Fruit fly (Drosophila melanogaster) whole organism, embryonic: ENCODE data around the gene CAH1.
A peak's percentile ranks its signal among the peaks of the same experiment; 100 is the strongest.

Experiments used
- Aef1 ChIP-seq: fragments of 200-800 bp; sonication (Bioruptor generic); IDR thresholded peaks from 3 replicates; pipeline ENCODE4 v1.3.6; 2022; ENCODE audit warnings: missing biosample characterization, missing genetic modification characterization
- Asciz ChIP-seq: fragments of 200-800 bp; sonication (Bioruptor generic); optimal IDR thresholded peaks from 2 replicates; lab custom pipeline; 2017; ENCODE audit warnings: missing biosample characterization, mild to moderate bottlenecking, missing genetic modification characterization, missing genetic modification reagents
- CG10147 ChIP-seq: fragments of 200-800 bp; sonication (Bioruptor generic); optimal IDR thresholded peaks from 2 replicates; lab custom pipeline; 2019; ENCODE audit warnings: missing biosample characterization, mild to moderate bottlenecking, missing genetic modification characterization, moderate library complexity
- CG1024 ChIP-seq: fragments of 200-800 bp; sonication (Bioruptor generic); IDR thresholded peaks from 2 replicates; pipeline ENCODE4 v1.3.6; 2022; ENCODE audit warnings: missing biosample characterization, missing genetic modification characterization
- CG11093 ChIP-seq: fragments of 200-800 bp; sonication (Bioruptor generic); IDR thresholded peaks from 3 replicates; pipeline ENCODE4 v1.3.6; 2022; ENCODE audit warnings: missing biosample characterization, missing genetic modification characterization
- CG11695 ChIP-seq: fragments of 200-800 bp; sonication (Bioruptor generic); IDR thresholded peaks from 3 replicates; pipeline ENCODE4 v1.3.6; 2022; ENCODE audit warnings: missing biosample characterization, missing genetic modification characterization
- CG11696 ChIP-seq: fragments of 200-800 bp; sonication (Bioruptor generic); IDR thresholded peaks from 2 replicates; pipeline ENCODE4 v1.3.6; 2022; ENCODE audit warnings: missing biosample characterization, missing genetic modification characterization
- CG1233 ChIP-seq: fragments of 200-800 bp; sonication (Bioruptor generic); optimal IDR thresholded peaks from 4 replicates; lab custom pipeline; 2018; ENCODE audit warnings: missing biosample characterization, mild to moderate bottlenecking, missing genetic modification characterization
- CG1603 ChIP-seq: fragments of 200-800 bp; sonication (Bioruptor generic); optimal IDR thresholded peaks from 2 replicates; lab custom pipeline; 2019; ENCODE audit warnings: missing biosample characterization, mild to moderate bottlenecking, missing genetic modification characterization, moderate library complexity
- CG17186 ChIP-seq: fragments of 200-800 bp; sonication (Bioruptor generic); optimal IDR thresholded peaks from 3 replicates; lab custom pipeline; 2017; ENCODE audit warnings: missing biosample characterization, missing genetic modification reagents, missing genetic modification characterization
- CG1792 ChIP-seq: fragments of 200-800 bp; sonication (Bioruptor generic); optimal IDR thresholded peaks from 2 replicates; lab custom pipeline; 2016; ENCODE audit warnings: missing biosample characterization, missing genetic modification characterization
- CG1832 ChIP-seq: fragments of 200-800 bp; sonication (Bioruptor generic); optimal IDR thresholded peaks from 2 replicates; lab custom pipeline; 2017; ENCODE audit warnings: missing biosample characterization, mild to moderate bottlenecking, missing genetic modification characterization, inconsistent platforms
- CG18619 ChIP-seq: fragments of 200-800 bp; sonication (Bioruptor generic); optimal IDR thresholded peaks from 3 replicates; lab custom pipeline; 2017; ENCODE audit warnings: missing biosample characterization, mild to moderate bottlenecking, missing genetic modification characterization
- CG18764 ChIP-seq: fragments of 200-800 bp; sonication (Bioruptor generic); optimal IDR thresholded peaks from 3 replicates; lab custom pipeline; 2016; ENCODE audit warnings: missing biosample characterization, missing genetic modification characterization
- CG30020 ChIP-seq: fragments of 200-800 bp; optimal IDR thresholded peaks from 2 replicates; lab custom pipeline; 2019; ENCODE audit warnings: missing biosample characterization, mild to moderate bottlenecking, missing genetic modification characterization, moderate library complexity
- CG34224 ChIP-seq: fragments of 200-800 bp; sonication (Bioruptor generic); IDR thresholded peaks from 3 replicates; pipeline ENCODE4 v1.3.6; 2022; ENCODE audit warnings: missing biosample characterization, missing genetic modification characterization; ENCODE audit not compliant: partially characterized antibody
- CG3847 ChIP-seq: fragments of 200-800 bp; sonication (Bioruptor generic); IDR thresholded peaks from 2 replicates; pipeline ENCODE4 v1.3.6; 2022; ENCODE audit warnings: missing biosample characterization, missing genetic modification characterization
- CG4328 ChIP-seq: fragments of 200-800 bp; sonication (Bioruptor generic); optimal IDR thresholded peaks from 3 replicates; lab custom pipeline; 2017; ENCODE audit warnings: missing biosample characterization, missing genetic modification reagents, missing genetic modification characterization
- CG6175 ChIP-seq: fragments of 200-800 bp; sonication (Bioruptor generic); IDR thresholded peaks from 3 replicates; pipeline ENCODE4 v1.3.6; 2022; ENCODE audit warnings: missing biosample characterization, missing genetic modification characterization
- CG6791 ChIP-seq: fragments of 200-800 bp; sonication (Bioruptor generic); IDR thresholded peaks from 3 replicates; pipeline ENCODE4 v1.3.6; 2022; ENCODE audit warnings: missing biosample characterization, missing genetic modification characterization; ENCODE audit not compliant: partially characterized antibody
- CkIIα-i1 ChIP-seq: fragments of 200-800 bp; sonication (Bioruptor generic); IDR thresholded peaks from 2 replicates; pipeline ENCODE4 v1.3.6; 2022; ENCODE audit warnings: missing biosample characterization, missing genetic modification characterization
- Dek ChIP-seq: fragments of 200-800 bp; sonication (Bioruptor generic); optimal IDR thresholded peaks from 3 replicates; lab custom pipeline; 2019; ENCODE audit warnings: missing biosample characterization, mild to moderate bottlenecking, missing genetic modification characterization, moderate library complexity
- Dfd ChIP-seq, 2 experiments: fragments of >200 bp; optimal IDR thresholded peaks; 2 replicates each; lab custom pipeline; 2017; ENCODE audit warnings: missing biosample characterization in 2 of 2, missing genetic modification characterization in 2 of 2
- Fer1 ChIP-seq: fragments of 200-800 bp; sonication (Bioruptor generic); optimal IDR thresholded peaks from 2 replicates; lab custom pipeline; 2017; ENCODE audit warnings: missing biosample characterization, mild to moderate bottlenecking, missing genetic modification characterization
- HmgD ChIP-seq: fragments of 200-800 bp; sonication (Bioruptor generic); optimal IDR thresholded peaks from 3 replicates; lab custom pipeline; 2016; ENCODE audit warnings: missing biosample characterization, missing genetic modification characterization
- Hr3 ChIP-seq: fragments of 200-800 bp; sonication (Bioruptor generic); optimal IDR thresholded peaks from 3 replicates; lab custom pipeline; 2016; ENCODE audit warnings: missing biosample characterization, missing genetic modification characterization
- MBD-R2 ChIP-seq: fragments of 200-800 bp; sonication (Bioruptor generic); IDR thresholded peaks from 2 replicates; pipeline ENCODE4 v1.3.6; 2022; ENCODE audit warnings: missing biosample characterization, missing genetic modification characterization
- Med ChIP-seq: fragments of 200-800 bp; sonication (Bioruptor generic); peaks from one replicate; lab custom pipeline; 2016; ENCODE audit warnings: missing biosample characterization, missing genetic modification characterization, mild to moderate bottlenecking, inconsistent platforms, moderate library complexity
- Mes4 ChIP-seq: fragments of 200-800 bp; sonication (Bioruptor generic); optimal IDR thresholded peaks from 2 replicates; lab custom pipeline; 2016; ENCODE audit warnings: missing biosample characterization, missing genetic modification characterization
- Nf-YA ChIP-seq: fragments of 200-800 bp; sonication (Bioruptor generic); IDR thresholded peaks from 2 replicates; pipeline ENCODE4 v1.3.6; 2022; ENCODE audit warnings: missing biosample characterization, missing genetic modification characterization
- Usf ChIP-seq: fragments of 200-800 bp; sonication (Bioruptor generic); optimal IDR thresholded peaks from 2 replicates; lab custom pipeline; 2017; ENCODE audit warnings: missing genotype, missing biosample characterization, missing genetic modification characterization
- dmrt11E ChIP-seq: fragments of 200-800 bp; sonication (Bioruptor generic); optimal IDR thresholded peaks from 3 replicates; lab custom pipeline; 2018; ENCODE audit warnings: missing biosample characterization, mild to moderate bottlenecking, missing genetic modification characterization, moderate library complexity
- gcm2 ChIP-seq: fragments of 200-800 bp; sonication (Bioruptor generic); optimal IDR thresholded peaks from 2 replicates; lab custom pipeline; 2016; ENCODE audit warnings: missing biosample characterization, missing genetic modification characterization
- grau ChIP-seq: fragments of 200-800 bp; optimal IDR thresholded peaks from 3 replicates; lab custom pipeline; 2019; ENCODE audit warnings: missing biosample characterization, mild to moderate bottlenecking, missing genetic modification characterization, moderate library complexity
- ham ChIP-seq: fragments of 200-800 bp; sonication (Bioruptor generic); IDR thresholded peaks from 2 replicates; pipeline ENCODE4 v1.3.6; 2022; ENCODE audit warnings: missing biosample characterization, missing genetic modification characterization
- kah ChIP-seq: fragments of 200-800 bp; sonication (Bioruptor generic); optimal IDR thresholded peaks from 2 replicates; lab custom pipeline; 2018; ENCODE audit warnings: missing biosample characterization, mild to moderate bottlenecking, missing genetic modification characterization
- lmd ChIP-seq: fragments of 200-800 bp; sonication (Bioruptor generic); IDR thresholded peaks from 2 replicates; pipeline ENCODE4 v1.3.6; 2022; ENCODE audit warnings: missing biosample characterization, missing genetic modification characterization
- lola ChIP-seq, 3 experiments: fragments of >200 bp in 2 of 3; fragments of 200-800 bp in 1 of 3; sonication (Bioruptor generic) in 1 of 3; optimal IDR thresholded peaks; 2 replicates each; lab custom pipeline; 2017 to 2019; ENCODE audit warnings: missing biosample characterization in 3 of 3, missing genetic modification characterization in 3 of 3, mild to moderate bottlenecking in 1 of 3, moderate library complexity in 1 of 3
- pita ChIP-seq: fragments of 200-800 bp; sonication (Bioruptor generic); optimal IDR thresholded peaks from 2 replicates; lab custom pipeline; 2017; ENCODE audit warnings: missing biosample characterization, mild to moderate bottlenecking, missing genetic modification characterization
- ranshi ChIP-seq: fragments of 200-800 bp; sonication (Bioruptor generic); IDR thresholded peaks from 2 replicates; pipeline ENCODE4 v1.3.6; 2022; ENCODE audit warnings: missing biosample characterization, missing genetic modification characterization
- repo ChIP-seq: fragments of 200-800 bp; sonication (Bioruptor generic); optimal IDR thresholded peaks from 2 replicates; lab custom pipeline; 2016; ENCODE audit warnings: missing biosample characterization, missing genetic modification characterization
- scrt ChIP-seq: fragments of 200-800 bp; sonication (Bioruptor generic); optimal IDR thresholded peaks from 2 replicates; lab custom pipeline; 2018; ENCODE audit warnings: missing biosample characterization, mild to moderate bottlenecking, missing genetic modification characterization, moderate library complexity
- sens-2 ChIP-seq: fragments of 200-800 bp; sonication (Bioruptor generic); IDR thresholded peaks from 2 replicates; pipeline ENCODE4 v1.3.6; 2022; ENCODE audit warnings: missing biosample characterization, missing genetic modification characterization
- tll ChIP-seq, 2 experiments: fragments of 200-800 bp in 1 of 2; fragments of >200 bp in 1 of 2; sonication (Bioruptor generic) in 1 of 2; optimal IDR thresholded peaks; 2 replicates each; lab custom pipeline; 2017 to 2019; ENCODE audit warnings: missing biosample characterization in 2 of 2, missing genetic modification characterization in 2 of 2, mild to moderate bottlenecking in 1 of 2, moderate library complexity in 1 of 2
- ttk ChIP-seq: fragments of 200-800 bp; sonication (Bioruptor generic); IDR thresholded peaks from 2 replicates; pipeline ENCODE4 v2.1.2; 2022; ENCODE audit warnings: missing biosample characterization, missing genetic modification characterization
- tup ChIP-seq: fragments of 200-800 bp; sonication (Bioruptor generic); optimal IDR thresholded peaks from 2 replicates; lab custom pipeline; 2016; ENCODE audit warnings: missing biosample characterization, mild to moderate bottlenecking, missing genetic modification characterization, moderate library complexity
- z ChIP-seq: fragments of 200-800 bp; sonication (Bioruptor generic); IDR thresholded peaks from 3 replicates; pipeline ENCODE4 v1.3.6; 2022; ENCODE audit warnings: missing biosample characterization, missing genetic modification characterization
- zfh2 ChIP-seq: fragments of 200-800 bp; sonication (Bioruptor generic); optimal IDR thresholded peaks from 2 replicates; lab custom pipeline; 2016; ENCODE audit warnings: missing biosample characterization, missing genetic modification characterization

The CAH1 gene

dm6 chr2L:13835002-13835910, 31.8 kb downstream of the CAH1 start, which contains the start of the genes mRpS23 and CenG1A (continued):
- TF ChIP-seq CG1233 (GFP tag; lab: Kevin White, UChicago): peak; percentile 100
- TF ChIP-seq scrt (GFP tag; lab: Kevin White, UChicago): peak; percentile 99
- TF ChIP-seq CG18619: peak; percentile 100
- peak; percentile 100 for TF ChIP-seq Asciz (GFP tag; lab: Kevin White, UChicago)
- TF ChIP-seq grau (tag; lab: Kevin White, UChicago): peak; percentile 100
- TF ChIP-seq z (GFP tag; lab: Robert Waterston, UW): peak; percentile 88
- peak; percentile 99 for TF ChIP-seq dmrt11E (tag; lab: Kevin White, UChicago)
- peak; percentile 99 for TF ChIP-seq CG1792
- peak; percentile 100 for TF ChIP-seq Med (GFP tag; lab: Kevin White, UChicago)
- peak; percentile 100 for TF ChIP-seq CG6175 (GFP tag; lab: Robert Waterston, UW)
- TF ChIP-seq tll (GFP tag; optimal IDR thresholded peaks at IDR 0.05; lab: Kevin White, UChicago): peak; percentile 53 to 80
- TF ChIP-seq lmd (GFP tag; lab: Robert Waterston, UW): peak; percentile 100
- peak; percentile 100 for TF ChIP-seq MBD-R2 (GFP tag; lab: Robert Waterston, UW)
- TF ChIP-seq CG34224 (GFP tag; lab: Robert Waterston, UW): peak; percentile 81
- TF ChIP-seq Aef1: peak; percentile 100
- peak; percentile 100 for TF ChIP-seq zfh2 (GFP tag; lab: Kevin White, UChicago)
- TF ChIP-seq CG30020 (tag; lab: Kevin White, UChicago): peak; percentile 92
- TF ChIP-seq ham: peak; percentile 100
- peak; percentile 99 for TF ChIP-seq CG4328 (GFP tag; lab: Kevin White, UChicago)
- TF ChIP-seq CG6791 (GFP tag; lab: Robert Waterston, UW): peak; percentile 74
- peak; percentile 99 for TF ChIP-seq tup
- peak; percentile 99 for TF ChIP-seq repo (GFP tag; lab: Kevin White, UChicago)
- peak; percentile 99 for TF ChIP-seq Usf
- no peak for TF ChIP-seq pita (GFP tag; lab: Kevin White, UChicago)
- peak; percentile 100 for TF ChIP-seq Dek (tag; lab: Kevin White, UChicago)
- no peak for TF ChIP-seq CG1832 (GFP tag; lab: Kevin White, UChicago)
- TF ChIP-seq CG1603 (tag; lab: Kevin White, UChicago): peak; percentile 99
- peak; percentile 100 for TF ChIP-seq Fer1
- TF ChIP-seq CkIIα-i1 (GFP tag; lab: Robert Waterston, UW): peak; percentile 99
- TF ChIP-seq ranshi (GFP tag; lab: Robert Waterston, UW): peak; percentile 100
- TF ChIP-seq CG3847 (GFP tag; lab: Robert Waterston, UW): peak; percentile 100
- TF ChIP-seq kah: peak; percentile 99
- TF ChIP-seq HmgD: peak; percentile 99
- peak; percentile 100 for TF ChIP-seq ttk (GFP tag; lab: Robert Waterston, UW)
- peak; percentile 100 for TF ChIP-seq sens-2 (GFP tag; lab: Robert Waterston, UW)
- peak; percentile 100 for TF ChIP-seq Hr3 (GFP tag; lab: Kevin White, UChicago)
- TF ChIP-seq lola (GFP tag; optimal IDR thresholded peaks at IDR 0.05; lab: Kevin White, UChicago): peak in 1 of 3 experiments; percentile 99
- TF ChIP-seq CG11093 (GFP tag; lab: Robert Waterston, UW): peak; percentile 100
- TF ChIP-seq CG18764 (GFP tag; lab: Kevin White, UChicago): peak; percentile 99
- peak; percentile 99 for TF ChIP-seq gcm2
- TF ChIP-seq CG10147 (GFP tag; lab: Kevin White, UChicago): peak; percentile 99
- peak; percentile 99 for TF ChIP-seq CG1024
- TF ChIP-seq CG17186 (GFP tag; lab: Kevin White, UChicago): peak; percentile 98
- peak; percentile 100 for TF ChIP-seq Nf-YA (GFP tag; lab: Robert Waterston, UW)
- TF ChIP-seq Dfd (GFP tag; optimal IDR thresholded peaks at IDR 0.05; lab: Kevin White, UChicago): no peak
- TF ChIP-seq CG11695 (GFP tag; lab: Robert Waterston, UW): peak; percentile 100
- TF ChIP-seq CG11696 (GFP tag; lab: Robert Waterston, UW): peak; percentile 99
- peak; percentile 100 for TF ChIP-seq Mes4 (GFP tag; lab: Kevin White, UChicago)
